Worm (Caenorhabditis elegans) whole organism, L4 larva: ENCODE data around the gene ZK809.9.

Source experiments
- F10B5.3 ChIP-seq: sonication (generic microtip); optimal IDR thresholded peaks from 2 replicates; lab custom pipeline; 2016; ENCODE audit warnings: mild to moderate bottlenecking, missing genetic modification characterization, missing compliant biosample characterization
- F37D6.2 ChIP-seq: sonication (generic microtip); optimal IDR thresholded peaks from 2 replicates; lab custom pipeline; 2016; ENCODE audit warnings: mild to moderate bottlenecking, missing genetic modification characterization, missing compliant biosample characterization
- F49E8.2 ChIP-seq: sonication (generic microtip); optimal IDR thresholded peaks from 2 replicates; lab custom pipeline; 2016; ENCODE audit warnings: missing compliant biosample characterization, mild to moderate bottlenecking, missing genetic modification characterization, borderline replicate concordance
- T20F7.1 ChIP-seq: fragments of 200-800 bp; sonication (Bioruptor generic); optimal IDR thresholded peaks from 2 replicates; lab custom pipeline; 2018; ENCODE audit warnings: mild to moderate bottlenecking, missing genetic modification characterization, missing compliant biosample characterization
- T26A8.4 ChIP-seq: fragments of 200-800 bp; sonication (Bioruptor generic); IDR thresholded peaks from 2 replicates; pipeline ENCODE4 v1.3.6; 2022; ENCODE audit warnings: missing genetic modification characterization, missing compliant biosample characterization
- Y48G9A.11 ChIP-seq: fragments of 200-800 bp; sonication (Bioruptor generic); IDR thresholded peaks from 2 replicates; pipeline ENCODE4 v1.3.6; 2022; ENCODE audit warnings: missing genetic modification reagents, missing genetic modification characterization, missing compliant biosample characterization
- Y75B8A.6 ChIP-seq: fragments of 200-800 bp; sonication (Bioruptor generic); IDR thresholded peaks from 2 replicates; pipeline ENCODE4 v1.3.6; 2022; ENCODE audit warnings: missing genetic modification reagents, missing genetic modification characterization, missing compliant biosample characterization
- ama-1 ChIP-seq: fragments of 150-350 bp; optimal IDR thresholded peaks from 2 replicates; lab custom pipeline; 2014; ENCODE audit warnings: inconsistent platforms, mixed read lengths
- attf-4 ChIP-seq: sonication (generic microtip); optimal IDR thresholded peaks from 3 replicates; lab custom pipeline; 2017; ENCODE audit warnings: missing biosample characterization, missing genetic modification characterization
- ceh-32 ChIP-seq: sonication (generic microtip); optimal IDR thresholded peaks from 2 replicates; lab custom pipeline; 2016; ENCODE audit warnings: mild to moderate bottlenecking, missing genetic modification characterization, missing compliant biosample characterization; ENCODE audit not compliant: poor library complexity
- ceh-82 ChIP-seq: sonication (generic microtip); optimal IDR thresholded peaks from 2 replicates; lab custom pipeline; 2017; ENCODE audit warnings: missing biosample characterization, missing genetic modification characterization
- ctbp-1 ChIP-seq: fragments of 200-800 bp; sonication (Bioruptor generic); IDR thresholded peaks from 2 replicates; pipeline ENCODE4 v1.3.6; 2022; ENCODE audit warnings: missing genetic modification reagents, missing genetic modification characterization, missing compliant biosample characterization
- daf-16 ChIP-seq, 3 experiments: sonication (generic microtip); optimal IDR thresholded peaks; 2 replicates each; lab custom pipeline; 2016 to 2017; ENCODE audit warnings: missing genetic modification characterization in 3 of 3, missing genetic modification reagents in 3 of 3, mild to moderate bottlenecking in 2 of 3, missing compliant biosample characterization in 2 of 3, missing biosample characterization in 1 of 3, moderate library complexity in 1 of 3
- daf-19 ChIP-seq: fragments of 200-800 bp; sonication (Bioruptor generic); conservative IDR thresholded peaks from 2 replicates; pipeline ENCODE4 v1.3.6; 2022; ENCODE audit warnings: missing genetic modification characterization, missing compliant biosample characterization
- daf-8 ChIP-seq: fragments of 200-800 bp; sonication (Bioruptor generic); IDR thresholded peaks from 2 replicates; pipeline ENCODE4 v1.3.6; 2022; ENCODE audit warnings: missing genetic modification characterization, missing compliant biosample characterization
- dve-1 ChIP-seq: sonication (generic microtip); optimal IDR thresholded peaks from 2 replicates; lab custom pipeline; 2017; ENCODE audit warnings: antibody characterized with exemption, mild to moderate bottlenecking, missing genetic modification characterization, missing compliant biosample characterization; ENCODE audit not compliant: insufficient read depth
- egl-43 ChIP-seq: fragments of 200-800 bp; sonication (Bioruptor generic); IDR thresholded peaks from 2 replicates; pipeline ENCODE4 v1.3.6; 2022; ENCODE audit warnings: missing genetic modification reagents, missing genetic modification characterization, missing compliant biosample characterization
- fkh-10 ChIP-seq: fragments of 150-350 bp; optimal IDR thresholded peaks from 2 replicates; lab custom pipeline; 2014; ENCODE audit warnings: missing biosample characterization, missing genetic modification reagents, missing genetic modification characterization
- fos-1 ChIP-seq: fragments of 150-350 bp; optimal IDR thresholded peaks from 2 replicates; lab custom pipeline; 2014; ENCODE audit warnings: missing biosample characterization, missing genetic modification characterization
- hif-1 ChIP-seq, 2 experiments: sonication (generic microtip); optimal IDR thresholded peaks; 2 replicates each; lab custom pipeline; 2016 to 2017; ENCODE audit warnings: missing compliant biosample characterization in 2 of 2, missing genetic modification characterization in 2 of 2, missing genetic modification reagents in 2 of 2, missing genotype in 2 of 2, mild to moderate bottlenecking in 1 of 2
- jun-1 ChIP-seq: fragments of 150-350 bp; optimal IDR thresholded peaks from 2 replicates; lab custom pipeline; 2014; ENCODE audit warnings: missing biosample characterization, missing genetic modification reagents, missing genetic modification characterization
- lin-1 ChIP-seq: fragments of 200-800 bp; sonication (Bioruptor generic); IDR thresholded peaks from 2 replicates; pipeline ENCODE4 v1.3.6; 2022; ENCODE audit warnings: missing genetic modification reagents, missing genetic modification characterization, missing compliant biosample characterization
- lin-15B ChIP-seq: fragments of 150-350 bp; sonication (generic microtip); optimal IDR thresholded peaks from 3 replicates; lab custom pipeline; 2014; ENCODE audit warnings: missing biosample characterization, missing genetic modification characterization
- lin-29 ChIP-seq: fragments of 200-800 bp; sonication (Bioruptor generic); IDR thresholded peaks from 2 replicates; pipeline ENCODE4 v1.3.6; 2022; ENCODE audit warnings: missing genetic modification reagents, missing genetic modification characterization, missing compliant biosample characterization
- lsy-2 ChIP-seq, 2 experiments: fragments of 150-350 bp in 1 of 2; sonication (generic microtip) in 1 of 2; optimal IDR thresholded peaks; 2 replicates each; lab custom pipeline; 2014 to 2017; ENCODE audit warnings: missing biosample characterization in 2 of 2, missing genetic modification characterization in 2 of 2
- madf-9 ChIP-seq: fragments of 200-800 bp; sonication (Bioruptor generic); conservative IDR thresholded peaks from 2 replicates; pipeline ENCODE4 v1.3.6; 2022; ENCODE audit warnings: missing genetic modification reagents, missing genetic modification characterization, missing compliant biosample characterization
- mep-1 ChIP-seq: fragments of 150-350 bp; sonication (generic microtip); optimal IDR thresholded peaks from 3 replicates; lab custom pipeline; 2014; ENCODE audit warnings: missing biosample characterization, missing genetic modification characterization
- mxl-2 ChIP-seq: fragments of 200-800 bp; sonication (Bioruptor generic); conservative IDR thresholded peaks from 2 replicates; pipeline ENCODE4 v1.3.6; 2022; ENCODE audit warnings: missing genetic modification reagents, missing genetic modification characterization, missing compliant biosample characterization
- nhr-10 ChIP-seq: fragments of 150-350 bp; optimal IDR thresholded peaks from 2 replicates; lab custom pipeline; 2014; ENCODE audit warnings: missing biosample characterization, missing genetic modification characterization
- nhr-102 ChIP-seq: sonication (generic microtip); optimal IDR thresholded peaks from 2 replicates; lab custom pipeline; 2016; ENCODE audit warnings: mild to moderate bottlenecking, missing genetic modification characterization, moderate library complexity, missing compliant biosample characterization
- nhr-28 ChIP-seq: fragments of 150-350 bp; optimal IDR thresholded peaks from 2 replicates; lab custom pipeline; 2014; ENCODE audit warnings: missing biosample characterization, missing genetic modification characterization
- nhr-41 ChIP-seq: fragments of 200-800 bp; sonication (Bioruptor generic); IDR thresholded peaks from 2 replicates; pipeline ENCODE4 v1.3.6; 2022; ENCODE audit warnings: missing genetic modification reagents, missing genetic modification characterization, missing compliant biosample characterization
- nhr-6 ChIP-seq: fragments of 150-350 bp; optimal IDR thresholded peaks from 2 replicates; lab custom pipeline; 2014; ENCODE audit warnings: missing biosample characterization, missing genetic modification characterization
- nhr-77 ChIP-seq: fragments of 150-350 bp; optimal IDR thresholded peaks from 2 replicates; lab custom pipeline; 2014; ENCODE audit warnings: missing biosample characterization, missing genetic modification characterization
- php-3 ChIP-seq: fragments of 200-800 bp; sonication (Bioruptor generic); IDR thresholded peaks from 2 replicates; pipeline ENCODE4 v1.3.6; 2022; ENCODE audit warnings: missing genetic modification reagents, missing genetic modification characterization, missing compliant biosample characterization
- saeg-2 ChIP-seq: fragments of 200-800 bp; sonication (Bioruptor generic); IDR thresholded peaks from 2 replicates; pipeline ENCODE4 v1.3.6; 2022; ENCODE audit warnings: missing genetic modification reagents, missing genetic modification characterization, missing compliant biosample characterization
- set-16 ChIP-seq: fragments of 200-800 bp; sonication (Bioruptor generic); IDR thresholded peaks from 2 replicates; pipeline ENCODE4 v1.3.6; 2022; ENCODE audit warnings: missing genetic modification reagents, missing genetic modification characterization, missing compliant biosample characterization
- tra-1 ChIP-seq: fragments of 200-800 bp; sonication (Bioruptor generic); IDR thresholded peaks from 2 replicates; pipeline ENCODE4 v1.3.6; 2022; ENCODE audit warnings: missing genetic modification reagents, missing genetic modification characterization, missing compliant biosample characterization
- unc-130 ChIP-seq: sonication (generic microtip); optimal IDR thresholded peaks from 2 replicates; lab custom pipeline; 2016; ENCODE audit warnings: missing genetic modification reagents, missing genetic modification characterization, missing compliant biosample characterization
- unc-39 ChIP-seq: sonication (generic microtip); optimal IDR thresholded peaks from 2 replicates; lab custom pipeline; 2017; ENCODE audit warnings: missing biosample characterization, missing genetic modification characterization
- unc-62 ChIP-seq, 3 experiments: fragments of 150-350 bp in 1 of 3; sonication (generic microtip); optimal IDR thresholded peaks in 2 of 3; peaks in 1 of 3; 1 replicate in 1 of 3; 2 replicates in 2 of 3; lab custom pipeline; 2014 to 2017; ENCODE audit warnings: missing biosample characterization in 3 of 3, missing genetic modification characterization in 3 of 3, missing genetic modification reagents in 3 of 3, missing genotype in 1 of 3
- zfp-2 ChIP-seq: sonication (generic microtip); optimal IDR thresholded peaks from 2 replicates; lab custom pipeline; 2016; ENCODE audit warnings: mild to moderate bottlenecking, missing genetic modification characterization, missing compliant biosample characterization
- zip-11 ChIP-seq: fragments of 200-800 bp; sonication (Bioruptor generic); IDR thresholded peaks from 2 replicates; pipeline ENCODE4 v1.3.6; 2022; ENCODE audit warnings: missing genetic modification characterization, missing compliant biosample characterization
- zip-2 ChIP-seq: fragments of 150-350 bp; optimal IDR thresholded peaks from 2 replicates; lab custom pipeline; 2014; ENCODE audit warnings: missing biosample characterization, missing genetic modification characterization
- ztf-11 ChIP-seq: fragments of 150-350 bp; optimal IDR thresholded peaks from 2 replicates; lab custom pipeline; 2014; ENCODE audit warnings: missing biosample characterization, missing genetic modification characterization

The ZK809.9 gene

ce11 chrIV:11644705-11645104, 20.4 kb upstream of the ZK809.9 start:
- TF ChIP-seq nhr-41 (no peak), unc-39 (no peak), F37D6.2 (no peak), attf-4 (no peak), ctbp-1 (GFP tag; lab: Robert Waterston, UW) (0 out of 2 replicates have a peak, but pooled peaks have one; percentile 24), Y75B8A.6 (GFP tag; lab: Robert Waterston, UW) (no peak), lin-1 (no peak), set-16 (GFP tag; lab: Robert Waterston, UW) (no peak), zip-2 (tag; lab: Kevin White, UChicago) (no peak), lsy-2 (tag; optimal IDR thresholded peaks at IDR 0.05; lab: Kevin White, UChicago) (peak in 1 of 2 experiments; percentile 53), daf-16 (GFP tag; optimal IDR thresholded peaks at IDR 0.05; lab: Kevin White, UChicago) (peak in 1 of 2 experiments; percentile 33), daf-16 (tag; optimal IDR thresholded peaks at IDR 0.05; lab: Kevin White, UChicago) (no peak), tra-1 (GFP tag; lab: Robert Waterston, UW) (0 out of 2 replicates have a peak, but pooled peaks have one; percentile 37), ama-1 (lab: Kevin White, UChicago) (peak; percentile 0), unc-62 (GFP tag; optimal IDR thresholded peaks at IDR 0.05 in 1 of 2; lab: Kevin White, UChicago) (peak in 1 of 2 experiments; percentile 53), unc-62 (tag; optimal IDR thresholded peaks at IDR 0.05; lab: Kevin White, UChicago) (no peak), Y48G9A.11 (GFP tag; lab: Robert Waterston, UW) (no peak)

ce11 chrIV:11645354-11645753, 19.8 kb upstream of the ZK809.9 start:
- TF ChIP-seq F49E8.2 (no peak), fkh-10 (GFP tag; lab: Kevin White, UChicago) (no peak), unc-130 (GFP tag; lab: Kevin White, UChicago) (no peak), F37D6.2 (no peak), lin-29 (GFP tag; lab: Robert Waterston, UW) (no peak), jun-1 (no peak), madf-9 (no peak), zip-11 (no peak), T26A8.4 (GFP tag; lab: Robert Waterston, UW) (no peak), unc-39 (no peak), nhr-6 (tag; lab: Kevin White, UChicago) (no peak), nhr-102 (tag; lab: Kevin White, UChicago) (no peak), mxl-2 (GFP tag; lab: Robert Waterston, UW) (no peak), nhr-28 (tag; lab: Kevin White, UChicago) (peak; percentile 2), hif-1 (tag; optimal IDR thresholded peaks at IDR 0.05; lab: Kevin White, UChicago) (no peak), nhr-10 (tag; lab: Kevin White, UChicago) (no peak), ceh-32 (tag; lab: Kevin White, UChicago) (no peak), php-3 (GFP tag; lab: Robert Waterston, UW) (no peak), daf-8 (GFP tag; lab: Robert Waterston, UW) (no peak), mep-1 (tag; lab: Kevin White, UChicago) (no peak), saeg-2 (GFP tag; lab: Robert Waterston, UW) (no peak), nhr-77 (tag; lab: Kevin White, UChicago) (no peak), egl-43 (GFP tag; lab: Robert Waterston, UW) (no peak), ztf-11 (tag; lab: Kevin White, UChicago) (no peak), lin-15B (tag; lab: Kevin White, UChicago) (no peak), ceh-82 (tag; lab: Kevin White, UChicago) (no peak), daf-16 (GFP tag; optimal IDR thresholded peaks at IDR 0.05; lab: Kevin White, UChicago) (no peak), daf-16 (tag; optimal IDR thresholded peaks at IDR 0.05; lab: Kevin White, UChicago) (peak; percentile 86), T20F7.1 (GFP tag; lab: Kevin White, UChicago) (no peak), fos-1 (tag; lab: Kevin White, UChicago) (no peak), F10B5.3 (tag; lab: Kevin White, UChicago) (no peak), dve-1 (tag; lab: Kevin White, UChicago) (peak; percentile 39), zfp-2 (no peak), daf-19 (GFP tag; lab: Robert Waterston, UW) (no peak), unc-62 (GFP tag; optimal IDR thresholded peaks at IDR 0.05 in 1 of 2; lab: Kevin White, UChicago) (peak in 1 of 2 experiments; percentile 92), unc-62 (tag; optimal IDR thresholded peaks at IDR 0.05; lab: Kevin White, UChicago) (no peak)
